Fruit fly (Drosophila melanogaster): ENCODE measurements around the gene CG33271.

CG33271 gene

DNA sequence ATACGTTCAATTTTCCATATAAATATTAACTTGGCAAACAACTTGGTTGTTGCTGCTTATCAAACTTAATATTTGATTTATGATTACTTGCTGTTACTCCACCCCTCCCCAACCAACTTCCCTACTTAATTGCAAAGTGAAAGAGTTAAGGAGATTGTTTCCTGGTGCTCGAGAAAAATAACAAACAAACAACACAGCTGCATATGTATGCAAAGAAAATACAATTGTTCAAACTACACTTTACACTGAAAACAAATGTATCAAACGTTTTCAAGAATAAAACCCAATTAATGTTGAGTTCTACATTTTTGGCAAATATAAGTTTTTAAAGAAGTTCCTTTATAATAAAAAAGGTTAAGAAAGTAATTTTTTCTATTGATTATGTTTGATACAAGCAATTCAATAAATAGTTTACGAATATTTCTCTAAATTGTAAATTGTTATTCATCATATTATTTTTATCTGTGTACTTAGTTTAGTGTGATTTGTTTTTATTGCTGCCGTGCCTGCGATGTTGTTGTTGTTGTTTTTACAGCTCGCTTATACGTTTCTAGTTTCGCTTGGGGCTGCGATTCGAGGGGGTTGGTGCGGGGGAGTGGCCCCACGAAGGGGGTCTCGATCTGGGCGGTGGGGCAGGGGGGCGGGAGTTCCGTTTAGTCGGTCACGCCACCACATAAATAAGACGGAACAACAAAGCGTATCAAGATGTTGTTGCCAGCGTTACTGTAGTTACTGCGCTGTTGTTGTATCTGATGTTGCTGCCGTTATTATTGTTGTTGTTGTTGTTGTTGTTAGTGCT, 21.4 kb downstream of the CG33271 start (continued):
- TF ChIP-seq CG33557 (GFP tag; optimal IDR thresholded peaks at IDR 0.05) (peak; percentile 69), CG32767 (GFP tag; IDR thresholded peaks at IDR 0.05) (peak; percentile 25; the same call in 1 of the 2 replicates), CG13624 (GFP tag; optimal IDR thresholded peaks at IDR 0.05) (peak; percentile 53), CG12391 (tag; optimal IDR thresholded peaks at IDR 0.05) (peak; percentile 87), CG11093 (GFP tag; IDR thresholded peaks at IDR 0.05) (0 out of 3 replicates have a peak, but pooled peaks have one; percentile 40), kni (GFP tag; optimal IDR thresholded peaks at IDR 0.05) (peak; percentile 11), CG17359 (tag; optimal IDR thresholded peaks at IDR 0.05) (peak; percentile 82), tll (GFP tag; optimal IDR thresholded peaks at IDR 0.05) (no peak), Hand (GFP tag; optimal IDR thresholded peaks at IDR 0.05) (peak; percentile 46), Scr (GFP tag; IDR thresholded peaks at IDR 0.05; ENCODE audit: partially characterized antibody) (no peak), Pdp1 (GFP tag; optimal IDR thresholded peaks at IDR 0.05) (peak in 1 of 2 experiments; percentile 59), sr (GFP tag; IDR thresholded peaks at IDR 0.05) (no peak), Dip3 (GFP tag; optimal IDR thresholded peaks at IDR 0.05) (no peak), CG17328 (GFP tag; IDR thresholded peaks at IDR 0.05) (peak; percentile 45), zfh1 (GFP tag; IDR thresholded peaks at IDR 0.05) (peak; percentile 33; the same call in 1 of the 3 replicates), D19B (GFP tag; optimal IDR thresholded peaks at IDR 0.05) (no peak), CG15601 (tag; optimal IDR thresholded peaks at IDR 0.05) (peak; percentile 84), CG34224 (GFP tag; IDR thresholded peaks at IDR 0.05; ENCODE audit: partially characterized antibody) (no peak), CG31224 (GFP tag; IDR thresholded peaks at IDR 0.05) (0 out of 2 replicates have a peak, but pooled peaks have one; percentile 34), vnd (GFP tag; IDR thresholded peaks at IDR 0.05; ENCODE audit: partially characterized antibody) (no peak), MBD-R2 (GFP tag; IDR thresholded peaks at IDR 0.05) (no peak), slp2 (GFP tag; optimal IDR thresholded peaks at IDR 0.05) (peak; percentile 25), pnt (GFP tag; optimal IDR thresholded peaks at IDR 0.05) (peak; percentile 38), gcm2 (GFP tag; optimal IDR thresholded peaks at IDR 0.05) (no peak), CG14965 (GFP tag; optimal IDR thresholded peaks at IDR 0.05; ENCODE audit: borderline replicate concordance) (no peak), CG16779 (GFP tag; IDR thresholded peaks at IDR 0.05) (no peak), Nf-YB (GFP tag; optimal IDR thresholded peaks at IDR 0.05) (peak; percentile 64), oc (tag; optimal IDR thresholded peaks at IDR 0.05) (peak; percentile 51), wdn (GFP tag; IDR thresholded peaks at IDR 0.05) (peak; percentile 46; the same call in 1 of the 2 replicates), ATbp (GFP tag; optimal IDR thresholded peaks at IDR 0.05) (peak; percentile 38), Kr (GFP tag; optimal IDR thresholded peaks at IDR 0.05) (no peak), Atf6 (GFP tag; IDR thresholded peaks at IDR 0.05) (peak; percentile 65), CG10274 (GFP tag; optimal IDR thresholded peaks at IDR 0.05) (no peak), CG1233 (GFP tag; optimal IDR thresholded peaks at IDR 0.05) (peak; percentile 68), CG2889 (GFP tag; IDR thresholded peaks at IDR 0.05) (no peak), prd (optimal IDR thresholded peaks at IDR 0.05) (no peak), prd (GFP tag; IDR thresholded peaks at IDR 0.05) (peak; percentile 70; the same call in 2 of the 3 replicates), CG9609 (GFP tag; optimal IDR thresholded peaks at IDR 0.05) (no peak), Hr39 (optimal IDR thresholded peaks at IDR 0.05) (no peak), luna (GFP tag; optimal IDR thresholded peaks at IDR 0.05) (no peak), CG4424 (GFP tag; optimal IDR thresholded peaks at IDR 0.05) (peak; percentile 71), Spps (tag; optimal IDR thresholded peaks at IDR 0.05) (peak; percentile 46), CG7357 (GFP tag; IDR thresholded peaks at IDR 0.05) (0 out of 3 replicates have a peak, but pooled peaks have one; percentile 30), dpn (GFP tag; optimal IDR thresholded peaks at IDR 0.05) (peak; percentile 44 to 59), CG4730 (GFP tag; IDR thresholded peaks at IDR 0.05) (no peak), sd (tag; optimal IDR thresholded peaks at IDR 0.05) (peak; percentile 45), ssp (GFP tag; IDR thresholded peaks at IDR 0.05) (peak; percentile 53; the same call in 1 of the 2 replicates), Opbp (GFP tag; IDR thresholded peaks at IDR 0.05; ENCODE audit: partially characterized antibody) (0 out of 3 replicates have a peak, but pooled peaks have one; percentile 24), Usf (GFP tag; optimal IDR thresholded peaks at IDR 0.05) (no peak)

Data from whole organism, embryonic.